Fruit fly (Drosophila melanogaster): ENCODE data around the gene SP1029.

Gene SP1029

DNA sequence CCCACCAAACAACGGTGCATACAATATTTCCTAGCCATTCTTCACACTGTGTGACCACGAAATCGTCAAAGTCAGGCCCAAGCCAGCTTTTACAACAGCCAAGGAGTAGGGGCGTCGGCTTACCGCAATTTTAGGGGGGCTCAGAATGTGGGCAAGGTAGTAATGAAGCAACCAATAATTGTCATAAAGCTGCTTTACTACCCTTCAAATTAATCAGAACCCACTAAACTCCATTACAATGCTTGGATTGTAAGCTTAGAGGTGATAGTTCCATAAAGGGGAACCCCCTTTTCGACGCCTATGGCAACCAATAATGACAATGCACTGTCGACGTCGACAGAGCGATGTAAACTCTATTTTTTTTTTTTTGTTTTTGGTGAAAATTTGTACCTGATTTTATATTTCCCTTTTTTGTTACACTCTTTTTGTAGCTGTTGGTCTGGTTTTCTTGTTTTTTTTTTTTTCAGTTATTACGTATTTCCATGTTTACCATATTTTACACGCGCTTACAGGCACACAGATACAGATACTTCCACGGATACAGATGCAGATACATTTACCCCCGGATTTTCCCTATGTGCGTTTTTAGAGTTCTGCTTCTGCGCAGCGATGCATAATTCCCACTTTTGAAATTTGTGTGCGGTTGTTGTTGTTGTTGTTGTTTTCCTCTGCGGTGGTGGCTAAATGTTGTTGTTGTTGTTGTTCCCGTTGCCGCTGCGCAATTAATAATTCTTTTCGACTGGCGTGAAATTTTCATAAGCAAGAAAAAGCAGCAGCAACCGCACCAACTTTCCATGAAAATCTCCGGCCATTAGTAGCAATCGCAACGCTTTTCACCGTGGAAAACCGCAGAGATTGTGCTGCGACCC is 45.4 kb downstream of the SP1029 start (continued):
- TF ChIP-seq CG17568 (GFP tag; optimal IDR thresholded peaks at IDR 0.05), result peak; percentile 47
- no peak for TF ChIP-seq CG10147 (GFP tag; optimal IDR thresholded peaks at IDR 0.05)
- TF ChIP-seq CG4328 (GFP tag; optimal IDR thresholded peaks at IDR 0.05), result peak; percentile 44
- TF ChIP-seq toy (GFP tag; IDR thresholded peaks at IDR 0.05), result no peak
- no peak for TF ChIP-seq ftz-f1 (GFP tag; optimal IDR thresholded peaks at IDR 0.05)
- peak; percentile 59 for TF ChIP-seq Atf3 (GFP tag; optimal IDR thresholded peaks at IDR 0.05)
- TF ChIP-seq Ada2b (GFP tag; IDR thresholded peaks at IDR 0.05), result peak; percentile 72
- TF ChIP-seq CG10654 (GFP tag; optimal IDR thresholded peaks at IDR 0.05), result peak; percentile 76
- TF ChIP-seq Dfd (GFP tag; optimal IDR thresholded peaks at IDR 0.05), result no peak
- TF ChIP-seq eyg (GFP tag; optimal IDR thresholded peaks at IDR 0.05), result peak; percentile 60
- TF ChIP-seq CG17361 (GFP tag; IDR thresholded peaks at IDR 0.05), result peak; percentile 87
- TF ChIP-seq da (GFP tag; optimal IDR thresholded peaks at IDR 0.05), result peak; percentile 43
- TF ChIP-seq br (optimal IDR thresholded peaks at IDR 0.05), result no peak
- TF ChIP-seq CG17186 (GFP tag; optimal IDR thresholded peaks at IDR 0.05), result peak; percentile 47
- peak; percentile 47; the same call in 1 of the 2 replicates for TF ChIP-seq dan (GFP tag; IDR thresholded peaks at IDR 0.05)
- peak; percentile 69 for TF ChIP-seq tgo (GFP tag; IDR thresholded peaks at IDR 0.05)
- TF ChIP-seq Fer3 (tag; optimal IDR thresholded peaks at IDR 0.05), result peak; percentile 46
- TF ChIP-seq nmo (GFP tag; optimal IDR thresholded peaks at IDR 0.05), result peak; percentile 84
- peak; percentile 88 for TF ChIP-seq CG31441 (GFP tag; IDR thresholded peaks at IDR 0.05)
- peak; percentile 57; the same call in 1 of the 2 replicates for TF ChIP-seq CG1024 (GFP tag; IDR thresholded peaks at IDR 0.05)
- TF ChIP-seq CG31388 (GFP tag; optimal IDR thresholded peaks at IDR 0.05), result peak; percentile 30
- TF ChIP-seq Hr78 (GFP tag; optimal IDR thresholded peaks at IDR 0.05), result peak in 1 of 2 experiments; percentile 58
- TF ChIP-seq lov (optimal IDR thresholded peaks at IDR 0.05), result no peak
- peak; percentile 65; the same call in 1 of the 3 replicates for TF ChIP-seq lov (GFP tag; IDR thresholded peaks at IDR 0.05)
- TF ChIP-seq ATbp (GFP tag; optimal IDR thresholded peaks at IDR 0.05), result peak; percentile 86
- TF ChIP-seq Optix (GFP tag; IDR thresholded peaks at IDR 0.05), result peak; percentile 82
- peak; percentile 56; the same call in 1 of the 2 replicates for TF ChIP-seq aop (GFP tag; IDR thresholded peaks at IDR 0.05)
- TF ChIP-seq CG13775 (GFP tag; optimal IDR thresholded peaks at IDR 0.05), result peak; percentile 42
- peak; percentile 54 for TF ChIP-seq CG12155 (GFP tag; optimal IDR thresholded peaks at IDR 0.05)
- TF ChIP-seq gro (GFP tag; optimal IDR thresholded peaks at IDR 0.05), result no peak
- peak; percentile 19; the same call in 1 of the 2 replicates for TF ChIP-seq Lim3 (GFP tag; IDR thresholded peaks at IDR 0.05)
- TF ChIP-seq Awh (GFP tag; IDR thresholded peaks at IDR 0.05), result peak; percentile 71; the same call in 1 of the 2 replicates
- no peak for TF ChIP-seq NFAT (GFP tag; IDR thresholded peaks at IDR 0.05)
- TF ChIP-seq bab2 (GFP tag; optimal IDR thresholded peaks at IDR 0.05), result peak; percentile 74
- no peak for TF ChIP-seq ham (GFP tag; IDR thresholded peaks at IDR 0.05)
- no peak for TF ChIP-seq Poxn (GFP tag; IDR thresholded peaks at IDR 0.05)
- no peak for TF ChIP-seq CkIIα-i1 (GFP tag; IDR thresholded peaks at IDR 0.05)
- TF ChIP-seq her (GFP tag; optimal IDR thresholded peaks at IDR 0.05), result peak; percentile 58
- peak; percentile 39 for TF ChIP-seq Usf (GFP tag; optimal IDR thresholded peaks at IDR 0.05)
- peak; percentile 79 for TF ChIP-seq CG16863 (GFP tag; optimal IDR thresholded peaks at IDR 0.05)
- no peak for TF ChIP-seq emc (GFP tag; optimal IDR thresholded peaks at IDR 0.05)
- no peak for TF ChIP-seq ab (GFP tag; optimal IDR thresholded peaks at IDR 0.05)
- no peak for TF ChIP-seq CG15479 (GFP tag; optimal IDR thresholded peaks at IDR 0.05)
- peak; percentile 63 for TF ChIP-seq CG6254 (GFP tag; optimal IDR thresholded peaks at IDR 0.05)
- TF ChIP-seq dpn (GFP tag; optimal IDR thresholded peaks at IDR 0.05), result peak; percentile 69 to 84
- TF ChIP-seq Neu2 (GFP tag; optimal IDR thresholded peaks at IDR 0.05; ENCODE audit: borderline replicate concordance), result no peak
- TF ChIP-seq jigr1 (GFP tag; IDR thresholded peaks at IDR 0.05), result peak; percentile 80; the same call in 2 of the 3 replicates
- no peak for TF ChIP-seq CG7928 (GFP tag; optimal IDR thresholded peaks at IDR 0.05)
- TF ChIP-seq CG10366 (GFP tag; IDR thresholded peaks at IDR 0.05), result peak; percentile 76
- TF ChIP-seq Kr (GFP tag; optimal IDR thresholded peaks at IDR 0.05), result no peak
